Fruit fly (Drosophila melanogaster): ENCODE results near the gene CG43450.
A peak's percentile ranks its signal among the peaks of the same experiment; 100 is the strongest.

DNA sequence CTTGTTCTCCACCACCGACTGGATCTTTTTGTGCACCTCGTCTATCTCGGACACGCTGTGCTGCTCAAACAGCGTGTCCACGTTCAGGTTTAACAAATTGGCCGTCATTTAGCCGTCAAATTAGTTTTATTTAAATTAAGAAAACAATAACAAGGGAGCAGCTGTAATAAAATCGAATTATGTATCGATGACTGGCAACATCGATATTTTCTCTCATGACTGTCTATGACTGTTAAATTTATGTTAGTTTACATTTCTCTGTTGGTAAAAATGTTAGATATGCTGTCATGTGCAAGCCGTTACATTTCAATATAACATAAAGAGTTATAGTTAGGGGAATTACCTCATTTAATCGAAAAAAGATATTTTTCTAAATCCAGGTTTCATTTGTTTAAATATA is 24.4 kb downstream of the CG43450 start, which contains the start of gene Cog1:
- no peak for TF ChIP-seq Crg-1 (GFP tag; optimal IDR thresholded peaks at IDR 0.05)
- TF ChIP-seq bab1 (GFP tag; optimal IDR thresholded peaks at IDR 0.05): no peak
- no peak for TF ChIP-seq CG7045 (GFP tag; optimal IDR thresholded peaks at IDR 0.05)
- no peak for TF ChIP-seq Clk (GFP tag; optimal IDR thresholded peaks at IDR 0.05)
- TF ChIP-seq toe (GFP tag; optimal IDR thresholded peaks at IDR 0.05): no peak
- no peak for TF ChIP-seq Hr96 (GFP tag; optimal IDR thresholded peaks at IDR 0.05)
- peak; percentile 71 for TF ChIP-seq kay (GFP tag; ENCODE audit: borderline replicate concordance)
- no peak for TF ChIP-seq CG33017 (tag; optimal IDR thresholded peaks at IDR 0.05)
- no peak for TF ChIP-seq CG14711 (tag; optimal IDR thresholded peaks at IDR 0.05)
